Worm (Caenorhabditis elegans) whole organism, late embryonic: ENCODE data around the gene B0244.6.

Experiments used
- ahr-1 ChIP-seq: sonication (generic microtip); optimal IDR thresholded peaks from 2 replicates; lab custom pipeline; 2016; ENCODE audit warnings: missing genetic modification characterization, missing compliant biosample characterization
- dmd-4 ChIP-seq: sonication (generic microtip); optimal IDR thresholded peaks from 2 replicates; lab custom pipeline; 2016; ENCODE audit warnings: borderline replicate concordance, missing genetic modification characterization, missing compliant biosample characterization
- nhr-11 ChIP-seq: fragments of 150-350 bp; optimal IDR thresholded peaks from 2 replicates; lab custom pipeline; 2014; ENCODE audit warnings: missing biosample characterization, missing genetic modification characterization
- pha-4 ChIP-seq: fragments of 150-350 bp; optimal IDR thresholded peaks from 2 replicates; lab custom pipeline; 2018; ENCODE audit warnings: missing biosample characterization, missing genetic modification reagents, missing genetic modification characterization
- pqm-1 ChIP-seq: sonication (generic microtip); optimal IDR thresholded peaks from 2 replicates; lab custom pipeline; 2016; ENCODE audit warnings: missing genetic modification characterization, missing compliant biosample characterization
- tbx-2 ChIP-seq: sonication (generic microtip); optimal IDR thresholded peaks from 2 replicates; lab custom pipeline; 2016; ENCODE audit warnings: missing genetic modification characterization, missing compliant biosample characterization

- TF ChIP-seq nhr-11 (tag; lab: Kevin White, UChicago) (no peak), pha-4 (tag; lab: Kevin White, UChicago) (no peak), ahr-1 (tag; lab: Kevin White, UChicago) (no peak), pqm-1 (no peak), dmd-4 (tag; lab: Kevin White, UChicago) (no peak), tbx-2 (tag; lab: Kevin White, UChicago) (no peak)
Measured at ce11 chrIII:5710045-5710444, 27.8 kb upstream of the B0244.6 start, which contains the start of gene B0336.12.
